Fruit fly (Drosophila melanogaster) whole organism, embryonic: ENCODE measurements around the gene IntS9.
A peak's percentile ranks its signal among the peaks of the same experiment; 100 is the strongest.

Experiments
- B-H2 ChIP-seq: fragments of 200-800 bp; sonication (Bioruptor generic); optimal IDR thresholded peaks from 2 replicates; lab custom pipeline; 2018; ENCODE audit warnings: missing biosample characterization, mild to moderate bottlenecking, missing genetic modification characterization
- CG10979 ChIP-seq: fragments of 200-800 bp; sonication (Bioruptor generic); optimal IDR thresholded peaks from 2 replicates; lab custom pipeline; 2018; ENCODE audit warnings: missing biosample characterization, mild to moderate bottlenecking, missing genetic modification characterization, moderate library complexity
- CG11398 ChIP-seq: fragments of 200-800 bp; sonication (Bioruptor generic); optimal IDR thresholded peaks from 2 replicates; lab custom pipeline; 2016; ENCODE audit warnings: missing biosample characterization, missing genetic modification characterization
- CG13624 ChIP-seq: fragments of 200-800 bp; sonication (Bioruptor generic); optimal IDR thresholded peaks from 2 replicates; lab custom pipeline; 2016; ENCODE audit warnings: missing biosample characterization, missing genetic modification characterization
- CG15269 ChIP-seq: fragments of 200-800 bp; sonication (Bioruptor generic); optimal IDR thresholded peaks from 2 replicates; lab custom pipeline; 2018; ENCODE audit warnings: missing biosample characterization, mild to moderate bottlenecking, missing genetic modification characterization, moderate library complexity
- CG16815 ChIP-seq: fragments of 200-800 bp; sonication (Bioruptor generic); optimal IDR thresholded peaks from 3 replicates; lab custom pipeline; 2017; ENCODE audit warnings: missing biosample characterization, mild to moderate bottlenecking, missing genetic modification characterization
- CG2129 ChIP-seq: fragments of 200-800 bp; sonication (Bioruptor generic); IDR thresholded peaks from 2 replicates; pipeline ENCODE4 v1.3.6; 2022; ENCODE audit warnings: missing biosample characterization, missing genetic modification characterization; ENCODE audit not compliant: partially characterized antibody
- CG2199 ChIP-seq: fragments of 200-800 bp; sonication (Bioruptor generic); IDR thresholded peaks from 3 replicates; pipeline ENCODE4 v1.3.6; 2022; ENCODE audit warnings: missing biosample characterization, missing genetic modification characterization
- CG31365 ChIP-seq: fragments of 200-800 bp; sonication (Bioruptor generic); optimal IDR thresholded peaks from 2 replicates; lab custom pipeline; 2018; ENCODE audit warnings: missing biosample characterization, mild to moderate bottlenecking, missing genetic modification characterization
- CG34376 ChIP-seq: fragments of 200-800 bp; sonication (Bioruptor generic); optimal IDR thresholded peaks from 2 replicates; lab custom pipeline; 2018; ENCODE audit warnings: missing biosample characterization, mild to moderate bottlenecking, missing genetic modification characterization
- CG34422 ChIP-seq: fragments of 200-800 bp; sonication (Bioruptor generic); IDR thresholded peaks from 3 replicates; pipeline ENCODE4 v1.3.6; 2022; ENCODE audit warnings: missing biosample characterization, missing genetic modification characterization
- CG4707 ChIP-seq: fragments of 200-800 bp; sonication (Bioruptor generic); optimal IDR thresholded peaks from 2 replicates; lab custom pipeline; 2018; ENCODE audit warnings: missing biosample characterization, mild to moderate bottlenecking, missing genetic modification characterization, moderate library complexity
- CG6254 ChIP-seq: fragments of 200-800 bp; sonication (Bioruptor generic); optimal IDR thresholded peaks from 3 replicates; lab custom pipeline; 2017; ENCODE audit warnings: mild to moderate bottlenecking, missing biosample characterization, missing genetic modification reagents, missing genetic modification characterization
- CG6791 ChIP-seq: fragments of 200-800 bp; sonication (Bioruptor generic); IDR thresholded peaks from 3 replicates; pipeline ENCODE4 v1.3.6; 2022; ENCODE audit warnings: missing biosample characterization, missing genetic modification characterization; ENCODE audit not compliant: partially characterized antibody
- CG7271 ChIP-seq: fragments of 200-800 bp; sonication (Bioruptor generic); optimal IDR thresholded peaks from 2 replicates; lab custom pipeline; 2018; ENCODE audit warnings: missing biosample characterization, mild to moderate bottlenecking, missing genetic modification characterization, moderate library complexity
- CG9609 ChIP-seq: fragments of 200-800 bp; sonication (Bioruptor generic); optimal IDR thresholded peaks from 3 replicates; lab custom pipeline; 2016; ENCODE audit warnings: missing biosample characterization, missing genetic modification characterization
- Dll ChIP-seq: fragments of 200-800 bp; sonication (Bioruptor generic); IDR thresholded peaks from 4 replicates; pipeline ENCODE4 v1.3.6; 2022; ENCODE audit warnings: missing biosample characterization, missing genetic modification characterization; ENCODE audit not compliant: partially characterized antibody
- ERR ChIP-seq: fragments of 200-800 bp; sonication (Bioruptor generic); optimal IDR thresholded peaks from 2 replicates; lab custom pipeline; 2016; ENCODE audit warnings: missing biosample characterization, missing genetic modification characterization
- HHEX ChIP-seq: fragments of 200-800 bp; sonication (Bioruptor generic); optimal IDR thresholded peaks from 3 replicates; lab custom pipeline; 2017; ENCODE audit warnings: missing biosample characterization, mild to moderate bottlenecking, missing genetic modification characterization, missing genetic modification reagents
- HLH3B ChIP-seq: fragments of 200-800 bp; sonication (Bioruptor generic); IDR thresholded peaks from 2 replicates; pipeline ENCODE4 v1.3.6; 2022; ENCODE audit warnings: missing biosample characterization, missing genetic modification characterization
- Lim3 ChIP-seq: fragments of 200-800 bp; sonication (Bioruptor generic); IDR thresholded peaks from 2 replicates; pipeline ENCODE4 v1.3.6; 2022; ENCODE audit warnings: missing biosample characterization, missing genetic modification characterization
- MTF-1 ChIP-seq: fragments of 200-800 bp; sonication (Bioruptor generic); optimal IDR thresholded peaks from 2 replicates; lab custom pipeline; 2018; ENCODE audit warnings: missing biosample characterization, mild to moderate bottlenecking, missing genetic modification characterization, borderline replicate concordance
- Rfx ChIP-seq: fragments of 200-800 bp; sonication (Bioruptor generic); IDR thresholded peaks from 2 replicates; pipeline ENCODE4 v1.3.6; 2022; ENCODE audit warnings: missing biosample characterization, missing genetic modification characterization
- Rx ChIP-seq: fragments of 200-800 bp; sonication (Bioruptor generic); IDR thresholded peaks from 2 replicates; pipeline ENCODE4 v1.3.6; 2022; ENCODE audit warnings: missing biosample characterization, missing genetic modification characterization
- Ssrp ChIP-seq: fragments of 200-800 bp; sonication (Bioruptor generic); optimal IDR thresholded peaks from 2 replicates; lab custom pipeline; 2018; ENCODE audit warnings: missing biosample characterization, mild to moderate bottlenecking, missing genetic modification characterization, moderate library complexity
- TFAM ChIP-seq: fragments of 200-800 bp; sonication (Bioruptor generic); optimal IDR thresholded peaks from 2 replicates; lab custom pipeline; 2017; ENCODE audit warnings: missing biosample characterization, missing genetic modification characterization, inconsistent platforms
- Xbp1 ChIP-seq: fragments of 200-800 bp; sonication (Bioruptor generic); optimal IDR thresholded peaks from 3 replicates; lab custom pipeline; 2016; ENCODE audit warnings: missing biosample characterization, mild to moderate bottlenecking, missing genetic modification characterization
- YL-1 ChIP-seq: fragments of 200-800 bp; sonication (Bioruptor generic); optimal IDR thresholded peaks from 3 replicates; lab custom pipeline; 2017; ENCODE audit warnings: missing biosample characterization, mild to moderate bottlenecking, missing genetic modification characterization
- al ChIP-seq: fragments of 200-800 bp; sonication (Bioruptor generic); IDR thresholded peaks from 2 replicates; pipeline ENCODE4 v1.3.6; 2022; ENCODE audit warnings: missing biosample characterization, missing genetic modification characterization
- amos ChIP-seq: fragments of 200-800 bp; sonication (Bioruptor generic); IDR thresholded peaks from 2 replicates; pipeline ENCODE4 v1.3.6; 2022; ENCODE audit warnings: missing biosample characterization, missing genetic modification characterization; ENCODE audit not compliant: partially characterized antibody
- cato ChIP-seq: fragments of 200-800 bp; sonication (Bioruptor generic); optimal IDR thresholded peaks from 2 replicates; lab custom pipeline; 2016; ENCODE audit warnings: missing biosample characterization, missing genetic modification characterization, borderline replicate concordance
- croc ChIP-seq: fragments of 200-800 bp; sonication (Bioruptor generic); conservative IDR thresholded peaks from 3 replicates; pipeline ENCODE4 v1.3.6; 2022; ENCODE audit warnings: missing biosample characterization, missing genetic modification characterization
- cwo ChIP-seq: fragments of 200-800 bp; sonication (Bioruptor generic); optimal IDR thresholded peaks from 3 replicates; lab custom pipeline; 2017; ENCODE audit warnings: missing biosample characterization, missing genetic modification characterization, mild to moderate bottlenecking, moderate library complexity, missing genetic modification reagents
- dpn ChIP-seq, 2 experiments: fragments of 200-800 bp; sonication (Bioruptor generic); optimal IDR thresholded peaks; 3 replicates each; lab custom pipeline; 2016; ENCODE audit warnings: missing biosample characterization in 2 of 2, missing genetic modification characterization in 2 of 2
- fd102C ChIP-seq: fragments of 200-800 bp; sonication (Bioruptor generic); optimal IDR thresholded peaks from 2 replicates; lab custom pipeline; 2018; ENCODE audit warnings: missing biosample characterization, mild to moderate bottlenecking, missing genetic modification characterization, moderate library complexity
- fu2 ChIP-seq: fragments of 200-800 bp; sonication (Bioruptor generic); optimal IDR thresholded peaks from 2 replicates; lab custom pipeline; 2016; ENCODE audit warnings: missing biosample characterization, missing genetic modification characterization
- gcm2 ChIP-seq: fragments of 200-800 bp; sonication (Bioruptor generic); optimal IDR thresholded peaks from 2 replicates; lab custom pipeline; 2016; ENCODE audit warnings: missing biosample characterization, missing genetic modification characterization
- hkb ChIP-seq, 2 experiments: fragments of 200-800 bp in 1 of 2; fragments of >200 bp in 1 of 2; sonication (Bioruptor generic) in 1 of 2; IDR thresholded peaks in 1 of 2; optimal IDR thresholded peaks in 1 of 2; 2 replicates each; pipeline versions ENCODE4 v1.3.6 to Lab custom; 2017 to 2022; ENCODE audit warnings: missing biosample characterization in 1 of 2, missing genetic modification characterization in 1 of 2
- insv ChIP-seq, 2 experiments: fragments of 200-800 bp; sonication (Bioruptor generic); optimal IDR thresholded peaks; 3 replicates each; lab custom pipeline; 2016 to 2018; ENCODE audit warnings: missing biosample characterization in 2 of 2, missing genetic modification characterization in 2 of 2
- kah ChIP-seq: fragments of 200-800 bp; sonication (Bioruptor generic); optimal IDR thresholded peaks from 2 replicates; lab custom pipeline; 2018; ENCODE audit warnings: missing biosample characterization, mild to moderate bottlenecking, missing genetic modification characterization
- lab ChIP-seq: fragments of 200-800 bp; sonication (Bioruptor generic); optimal IDR thresholded peaks from 3 replicates; lab custom pipeline; 2017; ENCODE audit warnings: missing biosample characterization, missing genetic modification characterization, mild to moderate bottlenecking, moderate library complexity, missing genetic modification reagents
- sc ChIP-seq, 3 experiments: fragments of >200 bp in 2 of 3; fragments of 200-800 bp in 1 of 3; sonication (Bioruptor generic) in 1 of 3; optimal IDR thresholded peaks; 2 replicates in 2 of 3; 3 replicates in 1 of 3; lab custom pipeline; 2017; ENCODE audit warnings: mild to moderate bottlenecking in 1 of 3, missing biosample characterization in 1 of 3, missing genetic modification characterization in 1 of 3, missing genetic modification reagents in 1 of 3
- scrt ChIP-seq: fragments of 200-800 bp; sonication (Bioruptor generic); optimal IDR thresholded peaks from 2 replicates; lab custom pipeline; 2018; ENCODE audit warnings: missing biosample characterization, mild to moderate bottlenecking, missing genetic modification characterization, moderate library complexity
- sqz ChIP-seq: fragments of 200-800 bp; sonication (Bioruptor generic); optimal IDR thresholded peaks from 3 replicates; lab custom pipeline; 2018; ENCODE audit warnings: missing biosample characterization, mild to moderate bottlenecking, missing genetic modification characterization
- twi ChIP-seq: fragments of 200-800 bp; optimal IDR thresholded peaks from 2 replicates; lab custom pipeline; 2019; ENCODE audit warnings: missing biosample characterization, mild to moderate bottlenecking, missing genetic modification characterization, moderate library complexity
- usp ChIP-seq: fragments of >200 bp; optimal IDR thresholded peaks from 2 replicates; lab custom pipeline; 2017; ENCODE audit warnings: missing biosample characterization, missing genetic modification characterization
- vfl ChIP-seq: fragments of 200-800 bp; sonication (Bioruptor generic); optimal IDR thresholded peaks from 2 replicates; lab custom pipeline; 2016; ENCODE audit warnings: missing biosample characterization, missing genetic modification characterization

IntS9 gene

dm6 chr3L:16113607-16114337 lies 8.3 kb upstream of the IntS9 start (continued):
- TF ChIP-seq ERR (GFP tag; lab: Kevin White, UChicago), result peak; percentile 85
- TF ChIP-seq cato, result peak; percentile 47
- peak; percentile 38; the same call in 1 of the 2 replicates for TF ChIP-seq CG2129 (GFP tag; lab: Robert Waterston, UW)
- TF ChIP-seq dpn (GFP tag; optimal IDR thresholded peaks at IDR 0.05; lab: Kevin White, UChicago), result peak; percentile 83 to 91
- no peak for TF ChIP-seq CG4707
- TF ChIP-seq sqz, result peak; percentile 83
- peak; percentile 60 for TF ChIP-seq CG11398 (GFP tag; lab: Kevin White, UChicago)
- TF ChIP-seq CG31365 (tag; lab: Kevin White, UChicago), result peak; percentile 69
- TF ChIP-seq amos (GFP tag; lab: Robert Waterston, UW), result peak; percentile 77
- no peak for TF ChIP-seq twi (tag; lab: Kevin White, UChicago)
- TF ChIP-seq CG7271, result no peak
- TF ChIP-seq CG9609 (GFP tag; lab: Kevin White, UChicago), result peak; percentile 85
- no peak for TF ChIP-seq usp (GFP tag; lab: Kevin White, UChicago)
- TF ChIP-seq hkb (optimal IDR thresholded peaks at IDR 0.05; lab: Kevin White, UChicago), result no peak
- TF ChIP-seq hkb (GFP tag; IDR thresholded peaks at IDR 0.05; lab: Robert Waterston, UW), result peak; percentile 90
- TF ChIP-seq CG34376 (GFP tag; lab: Kevin White, UChicago), result peak; percentile 88
- TF ChIP-seq MTF-1, result no peak
- peak; percentile 76 for TF ChIP-seq CG34422 (GFP tag; lab: Robert Waterston, UW)
- peak; percentile 71 for TF ChIP-seq al (GFP tag; lab: Robert Waterston, UW)
- no peak for TF ChIP-seq fd102C (GFP tag; lab: Kevin White, UChicago)
- peak; percentile 72 for TF ChIP-seq Dll (GFP tag; lab: Robert Waterston, UW)
- no peak for TF ChIP-seq CG15269 (tag; lab: Kevin White, UChicago)
- TF ChIP-seq insv (GFP tag; optimal IDR thresholded peaks at IDR 0.05; lab: Kevin White, UChicago), result peak; percentile 12 to 65
- peak; percentile 92 for TF ChIP-seq CG13624 (GFP tag; lab: Kevin White, UChicago)
- no peak for TF ChIP-seq lab
- TF ChIP-seq TFAM (GFP tag; lab: Kevin White, UChicago), result no peak
- peak; percentile 78; the same call in 2 of the 3 replicates for TF ChIP-seq CG2199 (GFP tag; lab: Robert Waterston, UW)
- TF ChIP-seq YL-1 (GFP tag; lab: Kevin White, UChicago), result peak; percentile 99
- peak; percentile 85 for TF ChIP-seq vfl (GFP tag; lab: Kevin White, UChicago)
- TF ChIP-seq cwo (GFP tag; lab: Kevin White, UChicago), result peak; percentile 80
- TF ChIP-seq CG6791, result peak; percentile 47; the same call in 2 of the 3 replicates
- TF ChIP-seq HLH3B (GFP tag; lab: Robert Waterston, UW), result peak; percentile 75
- no peak for TF ChIP-seq sc (optimal IDR thresholded peaks at IDR 0.05; lab: Kevin White, UChicago)
- peak; percentile 0 for TF ChIP-seq sc (GFP tag; optimal IDR thresholded peaks at IDR 0.05; lab: Kevin White, UChicago)
- TF ChIP-seq B-H2, result peak; percentile 83
- peak; percentile 90 for TF ChIP-seq Rfx (GFP tag; lab: Robert Waterston, UW)
- TF ChIP-seq HHEX (GFP tag; lab: Kevin White, UChicago), result no peak
- peak; percentile 67; the same call in 1 of the 2 replicates for TF ChIP-seq Rx (GFP tag; lab: Robert Waterston, UW)
- TF ChIP-seq fu2 (GFP tag; lab: Kevin White, UChicago), result peak; percentile 82
- TF ChIP-seq croc, result peak; percentile 39; the same call in 2 of the 3 replicates
- no peak for TF ChIP-seq gcm2
- TF ChIP-seq kah (GFP tag; lab: Kevin White, UChicago), result peak; percentile 45
- peak; percentile 89 for TF ChIP-seq Xbp1 (GFP tag; lab: Kevin White, UChicago)
- TF ChIP-seq Ssrp, result peak; percentile 75
- TF ChIP-seq Lim3, result no peak
- peak; percentile 57 for TF ChIP-seq CG16815
- TF ChIP-seq CG10979 (tag; lab: Kevin White, UChicago), result peak; percentile 77
- peak; percentile 55 for TF ChIP-seq CG6254 (GFP tag; lab: Kevin White, UChicago)
- peak; percentile 78 for TF ChIP-seq scrt (GFP tag; lab: Kevin White, UChicago)
